Fruit fly (Drosophila melanogaster) whole organism, embryonic: Measurements from ENCODE around the gene CG5382.

Experiments used
- Abd-B ChIP-seq: fragments of 200-800 bp; sonication (Bioruptor generic); optimal IDR thresholded peaks from 2 replicates; lab custom pipeline; 2018; ENCODE audit warnings: missing biosample characterization, mild to moderate bottlenecking, missing genetic modification characterization, moderate library complexity
- Ada2b ChIP-seq: fragments of 200-800 bp; sonication (Bioruptor generic); IDR thresholded peaks from 2 replicates; pipeline ENCODE4 v1.3.6; 2022; ENCODE audit warnings: missing biosample characterization, missing genetic modification characterization
- Atf3 ChIP-seq: fragments of 200-800 bp; sonication (Bioruptor generic); optimal IDR thresholded peaks from 3 replicates; lab custom pipeline; 2016; ENCODE audit warnings: missing biosample characterization, missing genetic modification characterization
- B-H1 ChIP-seq: fragments of 200-800 bp; sonication (Bioruptor generic); IDR thresholded peaks from 3 replicates; pipeline ENCODE4 v1.3.6; 2022; ENCODE audit warnings: missing biosample characterization, missing genetic modification characterization
- CG11247 ChIP-seq: fragments of 200-800 bp; sonication (Bioruptor generic); IDR thresholded peaks from 2 replicates; pipeline ENCODE4 v1.3.6; 2022; ENCODE audit warnings: missing biosample characterization, missing genetic modification characterization
- CG12942 ChIP-seq: fragments of 200-800 bp; sonication (Bioruptor generic); optimal IDR thresholded peaks from 3 replicates; lab custom pipeline; 2016; ENCODE audit warnings: missing biosample characterization, missing genetic modification characterization
- CG13296 ChIP-seq: fragments of 200-800 bp; sonication (Bioruptor generic); optimal IDR thresholded peaks from 3 replicates; lab custom pipeline; 2018; ENCODE audit warnings: missing biosample characterization, mild to moderate bottlenecking, missing genetic modification characterization
- CG13624 ChIP-seq: fragments of 200-800 bp; sonication (Bioruptor generic); optimal IDR thresholded peaks from 2 replicates; lab custom pipeline; 2016; ENCODE audit warnings: missing biosample characterization, missing genetic modification characterization
- CG15601 ChIP-seq: fragments of 200-800 bp; sonication (Bioruptor generic); optimal IDR thresholded peaks from 3 replicates; lab custom pipeline; 2019; ENCODE audit warnings: missing biosample characterization, mild to moderate bottlenecking, missing genetic modification characterization, moderate library complexity
- CG16813 ChIP-seq: fragments of 200-800 bp; sonication (Bioruptor generic); IDR thresholded peaks from 3 replicates; pipeline ENCODE4 v1.3.6; 2022; ENCODE audit warnings: missing biosample characterization, missing genetic modification characterization; ENCODE audit not compliant: partially characterized antibody
- CG18619 ChIP-seq: fragments of 200-800 bp; sonication (Bioruptor generic); optimal IDR thresholded peaks from 3 replicates; lab custom pipeline; 2017; ENCODE audit warnings: missing biosample characterization, mild to moderate bottlenecking, missing genetic modification characterization
- CG2120 ChIP-seq: fragments of 200-800 bp; sonication (Bioruptor generic); optimal IDR thresholded peaks from 3 replicates; lab custom pipeline; 2016; ENCODE audit warnings: missing biosample characterization, missing genetic modification characterization
- CG2875 ChIP-seq: fragments of 200-800 bp; sonication (Bioruptor generic); optimal IDR thresholded peaks from 2 replicates; lab custom pipeline; 2017; ENCODE audit warnings: missing biosample characterization, mild to moderate bottlenecking, missing genetic modification characterization, missing genetic modification reagents
- CG2889 ChIP-seq: fragments of 200-800 bp; sonication (Bioruptor generic); IDR thresholded peaks from 3 replicates; pipeline ENCODE4 v1.3.6; 2022; ENCODE audit warnings: missing biosample characterization, missing genetic modification characterization
- CG3163 ChIP-seq: fragments of 200-800 bp; sonication (Bioruptor generic); optimal IDR thresholded peaks from 3 replicates; lab custom pipeline; 2016; ENCODE audit warnings: missing biosample characterization, missing genetic modification characterization
- CG33213 ChIP-seq: fragments of 200-800 bp; sonication (Bioruptor generic); optimal IDR thresholded peaks from 3 replicates; lab custom pipeline; 2016; ENCODE audit warnings: missing biosample characterization, missing genetic modification characterization
- CG4282 ChIP-seq: fragments of 200-800 bp; sonication (Bioruptor generic); optimal IDR thresholded peaks from 2 replicates; lab custom pipeline; 2016; ENCODE audit warnings: missing biosample characterization, missing genetic modification characterization
- CG4328 ChIP-seq: fragments of 200-800 bp; sonication (Bioruptor generic); optimal IDR thresholded peaks from 3 replicates; lab custom pipeline; 2017; ENCODE audit warnings: missing biosample characterization, missing genetic modification reagents, missing genetic modification characterization
- CG4424 ChIP-seq: fragments of 200-800 bp; sonication (Bioruptor generic); optimal IDR thresholded peaks from 3 replicates; lab custom pipeline; 2016; ENCODE audit warnings: missing biosample characterization, missing genetic modification characterization
- CG7271 ChIP-seq: fragments of 200-800 bp; sonication (Bioruptor generic); optimal IDR thresholded peaks from 2 replicates; lab custom pipeline; 2018; ENCODE audit warnings: missing biosample characterization, mild to moderate bottlenecking, missing genetic modification characterization, moderate library complexity
- CG7556 ChIP-seq: fragments of 200-800 bp; sonication (Bioruptor generic); optimal IDR thresholded peaks from 2 replicates; lab custom pipeline; 2017; ENCODE audit warnings: missing biosample characterization, mild to moderate bottlenecking, missing genetic modification characterization
- CG7786 ChIP-seq: fragments of 200-800 bp; sonication (Bioruptor generic); optimal IDR thresholded peaks from 2 replicates; lab custom pipeline; 2016; ENCODE audit warnings: missing biosample characterization, missing genetic modification characterization
- CG8388 ChIP-seq: fragments of 200-800 bp; sonication (Bioruptor generic); optimal IDR thresholded peaks from 2 replicates; lab custom pipeline; 2019; ENCODE audit warnings: missing biosample characterization, mild to moderate bottlenecking, missing genetic modification characterization, moderate library complexity
- D19B ChIP-seq: fragments of 200-800 bp; sonication (Bioruptor generic); optimal IDR thresholded peaks from 2 replicates; lab custom pipeline; 2017; ENCODE audit warnings: missing biosample characterization, mild to moderate bottlenecking, missing genetic modification characterization
- E2f1 ChIP-seq: fragments of 200-800 bp; sonication (Bioruptor generic); IDR thresholded peaks from 2 replicates; pipeline ENCODE4 v1.3.6; 2022; ENCODE audit warnings: missing biosample characterization, missing genetic modification characterization
- Ets65A ChIP-seq: fragments of 200-800 bp; sonication (Bioruptor generic); peaks from one replicate; lab custom pipeline; 2016; ENCODE audit warnings: missing biosample characterization, missing genetic modification characterization
- Gsc ChIP-seq: fragments of 200-800 bp; sonication (Bioruptor generic); IDR thresholded peaks from 2 replicates; pipeline ENCODE4 v1.3.6; 2022; ENCODE audit warnings: missing biosample characterization, missing genetic modification characterization
- HmgD ChIP-seq: fragments of 200-800 bp; sonication (Bioruptor generic); optimal IDR thresholded peaks from 3 replicates; lab custom pipeline; 2016; ENCODE audit warnings: missing biosample characterization, missing genetic modification characterization
- Hmx ChIP-seq: fragments of 200-800 bp; sonication (Bioruptor generic); optimal IDR thresholded peaks from 2 replicates; lab custom pipeline; 2016; ENCODE audit warnings: missing biosample characterization, missing genetic modification characterization
- Mes4 ChIP-seq: fragments of 200-800 bp; sonication (Bioruptor generic); optimal IDR thresholded peaks from 2 replicates; lab custom pipeline; 2016; ENCODE audit warnings: missing biosample characterization, missing genetic modification characterization
- Rfx ChIP-seq: fragments of 200-800 bp; sonication (Bioruptor generic); IDR thresholded peaks from 2 replicates; pipeline ENCODE4 v1.3.6; 2022; ENCODE audit warnings: missing biosample characterization, missing genetic modification characterization
- Six4 ChIP-seq: fragments of 200-800 bp; sonication (Bioruptor generic); optimal IDR thresholded peaks from 2 replicates; lab custom pipeline; 2016; ENCODE audit warnings: missing biosample characterization, missing genetic modification characterization
- ase ChIP-seq: fragments of 200-800 bp; sonication (Bioruptor generic); IDR thresholded peaks from 3 replicates; pipeline ENCODE4 v1.3.6; 2022; ENCODE audit warnings: missing biosample characterization, missing genetic modification characterization
- corto ChIP-seq: fragments of 200-800 bp; sonication (Bioruptor generic); optimal IDR thresholded peaks from 2 replicates; lab custom pipeline; 2016; ENCODE audit warnings: missing biosample characterization, mild to moderate bottlenecking, missing genetic modification characterization, moderate library complexity
- crc ChIP-seq: fragments of 200-800 bp; sonication (Bioruptor generic); optimal IDR thresholded peaks from 2 replicates; lab custom pipeline; 2016; ENCODE audit warnings: missing biosample characterization, missing genetic modification characterization
- eve ChIP-seq, 2 experiments: fragments of >200 bp; optimal IDR thresholded peaks; 2 replicates each; lab custom pipeline; 2017; ENCODE audit warnings: missing biosample characterization in 2 of 2, missing genetic modification characterization in 2 of 2
- fd102C ChIP-seq: fragments of 200-800 bp; sonication (Bioruptor generic); optimal IDR thresholded peaks from 2 replicates; lab custom pipeline; 2018; ENCODE audit warnings: missing biosample characterization, mild to moderate bottlenecking, missing genetic modification characterization, moderate library complexity
- fd64A ChIP-seq: fragments of 200-800 bp; sonication (Bioruptor generic); optimal IDR thresholded peaks from 3 replicates; lab custom pipeline; 2018; ENCODE audit warnings: missing biosample characterization, mild to moderate bottlenecking, missing genetic modification characterization
- ftz-f1 ChIP-seq: fragments of 200-800 bp; sonication (Bioruptor generic); optimal IDR thresholded peaks from 2 replicates; lab custom pipeline; 2016; ENCODE audit warnings: missing biosample characterization, missing genetic modification characterization
- ham ChIP-seq: fragments of 200-800 bp; sonication (Bioruptor generic); IDR thresholded peaks from 2 replicates; pipeline ENCODE4 v1.3.6; 2022; ENCODE audit warnings: missing biosample characterization, missing genetic modification characterization
- hbn ChIP-seq: fragments of 200-800 bp; sonication (Bioruptor generic); IDR thresholded peaks from 2 replicates; pipeline ENCODE4 v1.3.6; 2022; ENCODE audit warnings: missing biosample characterization, missing genetic modification characterization; ENCODE audit not compliant: partially characterized antibody
- knrl ChIP-seq: fragments of 200-800 bp; sonication (Bioruptor generic); IDR thresholded peaks from 3 replicates; pipeline ENCODE4 v1.3.6; 2022; ENCODE audit warnings: missing biosample characterization, missing genetic modification characterization; ENCODE audit not compliant: partially characterized antibody
- lilli ChIP-seq: fragments of 200-800 bp; sonication (Bioruptor generic); optimal IDR thresholded peaks from 3 replicates; lab custom pipeline; 2016; ENCODE audit warnings: missing biosample characterization, missing genetic modification characterization
- pros ChIP-seq: fragments of 200-800 bp; sonication (Bioruptor generic); optimal IDR thresholded peaks from 3 replicates; lab custom pipeline; 2019; ENCODE audit warnings: missing biosample characterization, mild to moderate bottlenecking, missing genetic modification characterization, moderate library complexity
- salm ChIP-seq: fragments of 200-800 bp; sonication (Bioruptor generic); optimal IDR thresholded peaks from 2 replicates; lab custom pipeline; 2018; ENCODE audit warnings: missing biosample characterization, mild to moderate bottlenecking, missing genetic modification characterization
- sc ChIP-seq, 3 experiments: fragments of >200 bp in 2 of 3; fragments of 200-800 bp in 1 of 3; sonication (Bioruptor generic) in 1 of 3; optimal IDR thresholded peaks; 2 replicates in 2 of 3; 3 replicates in 1 of 3; lab custom pipeline; 2017; ENCODE audit warnings: mild to moderate bottlenecking in 1 of 3, missing biosample characterization in 1 of 3, missing genetic modification characterization in 1 of 3, missing genetic modification reagents in 1 of 3
- sd ChIP-seq: fragments of 200-800 bp; sonication (Bioruptor generic); optimal IDR thresholded peaks from 3 replicates; lab custom pipeline; 2018; ENCODE audit warnings: missing biosample characterization, mild to moderate bottlenecking, missing genetic modification characterization, moderate library complexity
- slbo ChIP-seq: fragments of 200-800 bp; sonication (Bioruptor generic); IDR thresholded peaks from 2 replicates; pipeline ENCODE4 v1.3.6; 2022; ENCODE audit warnings: missing biosample characterization, missing genetic modification characterization
- sqz ChIP-seq: fragments of 200-800 bp; sonication (Bioruptor generic); optimal IDR thresholded peaks from 3 replicates; lab custom pipeline; 2018; ENCODE audit warnings: missing biosample characterization, mild to moderate bottlenecking, missing genetic modification characterization
- vfl ChIP-seq: fragments of 200-800 bp; sonication (Bioruptor generic); optimal IDR thresholded peaks from 2 replicates; lab custom pipeline; 2016; ENCODE audit warnings: missing biosample characterization, missing genetic modification characterization
- wek ChIP-seq: fragments of 200-800 bp; sonication (Bioruptor generic); optimal IDR thresholded peaks from 3 replicates; lab custom pipeline; 2018; ENCODE audit warnings: missing biosample characterization, mild to moderate bottlenecking, missing genetic modification characterization, moderate library complexity
- wor ChIP-seq: fragments of 200-800 bp; sonication (Bioruptor generic); IDR thresholded peaks from 2 replicates; pipeline ENCODE4 v1.3.6; 2022; ENCODE audit warnings: missing biosample characterization, missing genetic modification characterization

Gene CG5382

dm6 chr3R:22400246-22400645, 34.5 kb upstream of the CG5382 start (continued):
- TF ChIP-seq eve (GFP tag; optimal IDR thresholded peaks at IDR 0.05; lab: Kevin White, UChicago) (no peak), Abd-B (GFP tag; lab: Kevin White, UChicago) (peak; percentile 30), Atf3 (GFP tag; lab: Kevin White, UChicago) (no peak), hbn (GFP tag; lab: Robert Waterston, UW) (no peak), pros (GFP tag; lab: Kevin White, UChicago) (no peak), CG4328 (no peak), CG4424 (GFP tag; lab: Kevin White, UChicago) (no peak), Rfx (peak; percentile 80), CG33213 (GFP tag; lab: Kevin White, UChicago) (no peak), Ada2b (GFP tag; lab: Robert Waterston, UW) (peak; percentile 40; the same call in 1 of the 2 replicates), crc (GFP tag; lab: Kevin White, UChicago) (no peak), sqz (GFP tag; lab: Kevin White, UChicago) (no peak), Ets65A (GFP tag; lab: Kevin White, UChicago) (peak; percentile 16), CG16813 (GFP tag; lab: Robert Waterston, UW) (no peak), CG3163 (GFP tag; lab: Kevin White, UChicago) (no peak), knrl (no peak), Mes4 (GFP tag; lab: Kevin White, UChicago) (no peak), CG7786 (no peak), slbo (peak; percentile 73), CG15601 (tag; lab: Kevin White, UChicago) (no peak), Hmx (GFP tag; lab: Kevin White, UChicago) (no peak), CG2120 (GFP tag; lab: Kevin White, UChicago) (peak; percentile 61), corto (GFP tag; lab: Kevin White, UChicago) (no peak), ham (GFP tag; lab: Robert Waterston, UW) (no peak), lilli (GFP tag; lab: Kevin White, UChicago) (peak; percentile 39), vfl (GFP tag; lab: Kevin White, UChicago) (no peak), CG7271 (tag; lab: Kevin White, UChicago) (no peak), B-H1 (GFP tag; lab: Robert Waterston, UW) (no peak), CG7556 (no peak), CG18619 (GFP tag; lab: Kevin White, UChicago) (no peak), wor (GFP tag; lab: Robert Waterston, UW) (no peak), sc (optimal IDR thresholded peaks at IDR 0.05; lab: Kevin White, UChicago) (no peak), sc (GFP tag; optimal IDR thresholded peaks at IDR 0.05; lab: Kevin White, UChicago) (no peak), wek (GFP tag; lab: Kevin White, UChicago) (no peak), CG8388 (GFP tag; lab: Kevin White, UChicago) (no peak), HmgD (GFP tag; lab: Kevin White, UChicago) (no peak), ftz-f1 (GFP tag; lab: Kevin White, UChicago) (no peak), CG12942 (GFP tag; lab: Kevin White, UChicago) (no peak), ase (GFP tag; lab: Robert Waterston, UW) (no peak), CG2875 (no peak), sd (tag; lab: Kevin White, UChicago) (no peak), CG13624 (GFP tag; lab: Kevin White, UChicago) (no peak), salm (tag; lab: Kevin White, UChicago) (no peak), Gsc (GFP tag; lab: Robert Waterston, UW) (no peak), Six4 (GFP tag; lab: Kevin White, UChicago) (no peak), CG11247 (no peak; the same call in 1 of the 2 replicates), D19B (no peak), CG2889 (0 out of 3 replicates have a peak, but pooled peaks have one; percentile 8), fd64A (GFP tag; lab: Kevin White, UChicago) (no peak), E2f1 (GFP tag; lab: Robert Waterston, UW) (peak; percentile 41; the same call in 1 of the 2 replicates), CG4282 (GFP tag; lab: Kevin White, UChicago) (no peak), fd102C (GFP tag; lab: Kevin White, UChicago) (no peak), CG13296 (GFP tag; lab: Kevin White, UChicago) (no peak)
